Worm (Caenorhabditis elegans) whole organism, young adult: Measurements from ENCODE around the gene F59B2.14.

Source experiments
- cebp-1 ChIP-seq, 2 experiments: fragments of 200-800 bp in 1 of 2; sonication (Bioruptor generic) in 1 of 2; sonication (generic microtip) in 1 of 2; IDR thresholded peaks in 1 of 2; optimal IDR thresholded peaks in 1 of 2; 2 replicates each; pipeline versions ENCODE4 v1.3.6 to Lab custom; 2017 to 2022; ENCODE audit warnings: missing compliant biosample characterization in 2 of 2, missing genetic modification characterization in 2 of 2, mild to moderate bottlenecking in 1 of 2, missing genetic modification reagents in 1 of 2, moderate library complexity in 1 of 2
- hlh-26 ChIP-seq: fragments of 200-800 bp; sonication (Bioruptor generic); conservative IDR thresholded peaks from 2 replicates; pipeline ENCODE4 v1.3.6; 2022; ENCODE audit warnings: missing genetic modification reagents, missing genetic modification characterization, missing compliant biosample characterization
- lsl-1 ChIP-seq: fragments of 200-800 bp; sonication (Bioruptor generic); optimal IDR thresholded peaks from 2 replicates; lab custom pipeline; 2018; ENCODE audit warnings: mild to moderate bottlenecking, missing genetic modification characterization, moderate library complexity, missing compliant biosample characterization
- nhr-90 ChIP-seq: sonication (generic microtip); optimal IDR thresholded peaks from 2 replicates; lab custom pipeline; 2016; ENCODE audit warnings: missing genotype, mild to moderate bottlenecking, missing genetic modification characterization, missing compliant biosample characterization
- pha-4 ChIP-seq: fragments of 150-350 bp; sonication (generic microtip); optimal IDR thresholded peaks from 2 replicates; lab custom pipeline; 2014; ENCODE audit warnings: missing biosample characterization, missing genetic modification reagents, missing genetic modification characterization
- unc-62 ChIP-seq: fragments of 150-350 bp; optimal IDR thresholded peaks from 2 replicates; lab custom pipeline; 2014; ENCODE audit warnings: missing biosample characterization, missing genetic modification reagents, missing genetic modification characterization
- ztf-22 ChIP-seq: fragments of 200-800 bp; sonication (Bioruptor generic); optimal IDR thresholded peaks from 2 replicates; lab custom pipeline; 2018; ENCODE audit warnings: mild to moderate bottlenecking, missing genetic modification characterization, moderate library complexity, missing compliant biosample characterization
- ztf-28 ChIP-seq: fragments of 200-800 bp; sonication (Bioruptor generic); IDR thresholded peaks from 2 replicates; pipeline ENCODE4 v1.3.6; 2022; ENCODE audit warnings: missing genetic modification reagents, missing genetic modification characterization, missing compliant biosample characterization

DNA sequence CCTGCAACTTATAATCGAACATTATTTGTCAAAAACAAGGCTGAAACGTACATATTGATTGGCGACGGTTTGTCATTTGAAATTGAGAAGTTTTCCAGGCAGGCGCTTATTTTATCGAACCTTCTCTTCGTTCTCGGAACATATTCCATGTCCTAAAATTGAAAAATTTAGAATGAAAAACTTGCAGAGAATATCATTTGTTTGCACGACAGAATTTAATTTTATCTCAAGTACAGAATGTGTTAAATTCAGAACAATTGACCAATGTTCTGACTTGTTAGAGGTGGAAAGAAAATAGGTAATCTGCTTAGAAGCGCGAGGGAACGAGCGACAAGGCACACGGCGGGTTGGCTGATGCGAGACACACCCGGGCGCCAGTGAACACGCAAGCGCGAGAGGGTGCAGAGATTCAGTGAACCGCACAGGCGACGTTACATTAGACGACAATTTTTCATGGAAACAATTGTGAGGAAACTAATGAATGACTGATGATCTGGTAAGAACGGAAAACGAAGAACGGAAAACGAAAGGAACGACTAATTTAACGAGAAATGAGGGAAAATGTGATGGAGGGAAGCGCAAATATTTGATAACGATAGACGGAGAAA lies 30.0 kb upstream of the F59B2.14 start:
- TF ChIP-seq ztf-28 (GFP tag; lab: Robert Waterston, UW), result no peak
- no peak for TF ChIP-seq ztf-22 (GFP tag; lab: Kevin White, UChicago)
- TF ChIP-seq nhr-90 (tag; lab: Kevin White, UChicago), result peak; percentile 45
- TF ChIP-seq hlh-26, result no peak
- TF ChIP-seq unc-62, result no peak
- no peak for TF ChIP-seq lsl-1 (GFP tag; lab: Kevin White, UChicago)
- no peak for TF ChIP-seq cebp-1 (GFP tag; IDR thresholded peaks at IDR 0.05; lab: Robert Waterston, UW)
- peak; percentile 70 for TF ChIP-seq cebp-1 (tag; optimal IDR thresholded peaks at IDR 0.05; lab: Kevin White, UChicago)
- no peak for TF ChIP-seq pha-4
